Worm (Caenorhabditis elegans): ENCODE data around the gene srj-23.

srj-23 gene

ce11 chrV:1445081-1445480, 6.4 kb upstream of the srj-23 start, which contains the start of gene cnc-5:
TSS of gene cnc-5 (plus strand) at chrV:1445381.
- no peak for TF ChIP-seq sem-4 (tag; optimal IDR thresholded peaks at IDR 0.05)
- no peak for TF ChIP-seq sma-9 (GFP tag; optimal IDR thresholded peaks at IDR 0.05)
- TF ChIP-seq sma-9 (tag; optimal IDR thresholded peaks at IDR 0.05), result no peak

DNA sequence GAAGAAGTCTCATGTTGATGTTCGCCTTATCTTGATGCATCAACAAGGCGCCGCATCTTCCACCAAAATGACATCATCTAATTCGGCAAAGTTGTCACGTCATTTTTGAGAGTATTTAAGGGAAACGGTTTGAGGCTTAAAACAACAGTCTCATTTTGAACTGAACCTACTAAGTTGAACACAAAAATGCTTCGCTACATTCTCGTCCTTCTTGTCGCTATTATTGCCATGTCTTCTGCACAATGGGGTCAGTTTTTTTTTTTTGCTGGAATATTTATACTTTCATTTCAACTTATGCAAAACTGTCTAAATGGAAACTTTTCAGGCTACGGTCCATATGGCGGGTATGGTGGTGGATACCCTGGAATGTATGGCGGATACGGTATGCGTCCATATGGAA, 4.4 kb upstream of the srj-23 start, which contains the start of gene cnc-4:
cnc-4 (plus strand) TSS at position 117 of the 400 bp plus-strand sequence.
- no peak for TF ChIP-seq aly-2 (tag; optimal IDR thresholded peaks at IDR 0.05)
- peak; percentile 79 for TF ChIP-seq ama-1 (optimal IDR thresholded peaks at IDR 0.05)
- no peak for TF ChIP-seq F13H6.1 (tag; optimal IDR thresholded peaks at IDR 0.05)
- TF ChIP-seq sma-3 (GFP tag; optimal IDR thresholded peaks at IDR 0.05), result peak; percentile 56
- TF ChIP-seq sma-9 (GFP tag; optimal IDR thresholded peaks at IDR 0.05), result no peak
- TF ChIP-seq sma-9 (tag; optimal IDR thresholded peaks at IDR 0.05), result no peak
- TF ChIP-seq egl-27 (tag; optimal IDR thresholded peaks at IDR 0.05), result no peak

DNA sequence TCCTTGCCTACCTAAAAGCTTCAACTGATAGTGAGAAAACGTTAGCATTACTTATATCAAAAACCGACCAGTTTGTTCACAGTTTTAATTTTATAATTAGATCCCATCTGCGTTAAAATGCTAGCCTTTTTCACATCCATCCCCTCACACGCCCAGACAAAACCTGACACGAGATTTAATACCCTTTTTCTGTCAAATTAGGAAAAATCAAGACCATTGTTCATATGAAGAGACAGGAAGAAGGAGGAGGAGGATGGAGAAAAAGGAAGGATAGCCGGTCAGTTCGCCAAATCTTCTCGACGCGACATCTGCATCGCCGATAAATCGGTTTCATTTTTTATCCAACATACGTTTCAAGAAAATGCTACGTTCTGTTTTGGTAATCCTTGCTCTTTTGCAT, 3.7 kb upstream of the srj-23 start, which contains the start of gene cnc-3:
cnc-3 (plus strand) TSS at position 281 of the 400 bp plus-strand sequence.
- TF ChIP-seq egl-27 (tag; optimal IDR thresholded peaks at IDR 0.05) (no peak), ZK546.5 (tag; optimal IDR thresholded peaks at IDR 0.05) (no peak), Y55F3AM.14 (GFP tag; optimal IDR thresholded peaks at IDR 0.05) (no peak), sma-3 (GFP tag; optimal IDR thresholded peaks at IDR 0.05) (peak; percentile 68), zag-1 (tag; optimal IDR thresholded peaks at IDR 0.05) (no peak), nhr-6 (tag; optimal IDR thresholded peaks at IDR 0.05) (no peak), dmd-4 (tag; optimal IDR thresholded peaks at IDR 0.05) (no peak), lin-13 (GFP tag; optimal IDR thresholded peaks at IDR 0.05) (no peak), ama-1 (optimal IDR thresholded peaks at IDR 0.05) (peak; percentile 50), nhr-21 (tag; optimal IDR thresholded peaks at IDR 0.05) (peak; percentile 34)

ce11 chrV:1450160-1450559, 1.3 kb upstream of the srj-23 start, which contains the start of gene cnc-2:
TSS of gene cnc-2 (minus strand) at chrV:1450183.
- TF ChIP-seq nhr-21 (tag; optimal IDR thresholded peaks at IDR 0.05) (peak; percentile 9), unc-39 (tag; optimal IDR thresholded peaks at IDR 0.05) (no peak), sma-3 (GFP tag; optimal IDR thresholded peaks at IDR 0.05) (peak; percentile 52)

ce11 chrV:1454762-1455161, 3.3 kb downstream of the srj-23 start, which contains the start of gene chil-14:
TSS of gene chil-14 (plus strand) at chrV:1455062.
- TF ChIP-seq aly-2 (tag; optimal IDR thresholded peaks at IDR 0.05) (no peak), ztf-4 (tag; optimal IDR thresholded peaks at IDR 0.05) (no peak), elt-1 (tag; optimal IDR thresholded peaks at IDR 0.05) (no peak), lsy-2 (tag; optimal IDR thresholded peaks at IDR 0.05) (no peak), ama-1 (optimal IDR thresholded peaks at IDR 0.05) (no peak), nhr-21 (tag; optimal IDR thresholded peaks at IDR 0.05) (no peak), unc-55 (GFP tag; optimal IDR thresholded peaks at IDR 0.05) (no peak), alr-1 (tag; optimal IDR thresholded peaks at IDR 0.05) (no peak), mab-5 (tag; optimal IDR thresholded peaks at IDR 0.05) (no peak), ztf-11 (tag; optimal IDR thresholded peaks at IDR 0.05) (no peak), ZK546.5 (tag; optimal IDR thresholded peaks at IDR 0.05) (no peak)

- TF ChIP-seq aly-2 (tag; optimal IDR thresholded peaks at IDR 0.05) (no peak), ZK546.5 (tag; optimal IDR thresholded peaks at IDR 0.05) (no peak), nhr-237 (tag; optimal IDR thresholded peaks at IDR 0.05) (no peak), skn-1 (tag; optimal IDR thresholded peaks at IDR 0.05) (no peak), sem-4 (tag; optimal IDR thresholded peaks at IDR 0.05) (no peak), lin-13 (GFP tag; optimal IDR thresholded peaks at IDR 0.05) (no peak), lin-11 (tag; optimal IDR thresholded peaks at IDR 0.05) (no peak), crh-2 (tag; optimal IDR thresholded peaks at IDR 0.05) (no peak), nhr-23 (tag; optimal IDR thresholded peaks at IDR 0.05) (no peak), nhr-12 (tag; optimal IDR thresholded peaks at IDR 0.05) (no peak), unc-39 (tag; optimal IDR thresholded peaks at IDR 0.05) (no peak)
Measured at ce11 chrV:1455280-1455679, 3.8 kb downstream of the srj-23 start.

- TF ChIP-seq lsy-2 (tag; optimal IDR thresholded peaks at IDR 0.05) (peak in 1 of 2 experiments; percentile 41), F13H6.1 (tag; optimal IDR thresholded peaks at IDR 0.05) (no peak), sma-9 (GFP tag; optimal IDR thresholded peaks at IDR 0.05) (peak; percentile 45), sma-9 (tag; optimal IDR thresholded peaks at IDR 0.05) (no peak), lin-39 (tag; optimal IDR thresholded peaks at IDR 0.05) (no peak), fos-1 (tag; optimal IDR thresholded peaks at IDR 0.05) (no peak), lin-11 (tag; optimal IDR thresholded peaks at IDR 0.05) (no peak)
Measured at ce11 chrV:1456614-1457013, 5.2 kb downstream of the srj-23 start.
